Worm (Caenorhabditis elegans) whole organism, young adult: ENCODE measurements around the gene C16C10.1.

ENCODE experiments used
- K12H6.12 ChIP-seq: fragments of 200-800 bp; sonication (Bioruptor generic); optimal IDR thresholded peaks from 2 replicates; lab custom pipeline; 2018; ENCODE audit warnings: mild to moderate bottlenecking, missing genetic modification characterization, missing compliant biosample characterization
- lin-54 ChIP-seq: fragments of 200-800 bp; sonication (Bioruptor generic); optimal IDR thresholded peaks from 2 replicates; lab custom pipeline; 2018; ENCODE audit warnings: mild to moderate bottlenecking, missing genetic modification characterization, missing compliant biosample characterization
- lsl-1 ChIP-seq: fragments of 200-800 bp; sonication (Bioruptor generic); optimal IDR thresholded peaks from 2 replicates; lab custom pipeline; 2018; ENCODE audit warnings: mild to moderate bottlenecking, missing genetic modification characterization, moderate library complexity, missing compliant biosample characterization

DNA sequence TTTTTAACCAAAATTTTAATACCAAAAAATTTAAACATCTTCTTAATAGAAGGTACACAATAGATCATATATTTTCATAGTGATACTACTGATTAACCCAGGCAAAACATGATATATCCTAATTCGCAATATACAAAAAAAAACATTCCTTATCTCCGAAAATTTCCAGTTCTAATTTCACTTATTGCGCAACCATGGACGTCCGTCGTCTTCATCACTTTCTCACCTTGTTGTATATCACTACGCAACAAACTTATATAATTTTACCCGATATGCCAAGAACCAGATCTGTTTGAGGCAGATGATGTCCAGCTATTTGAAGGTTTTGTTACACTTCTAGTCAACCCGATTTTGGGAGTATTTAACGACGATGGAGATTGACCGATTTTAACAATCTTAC lies 6.6 kb upstream of the C16C10.1 start, which contains the start of gene R74.2:
- no peak for TF ChIP-seq lsl-1 (GFP tag; lab: Kevin White, UChicago)
- no peak for TF ChIP-seq K12H6.12 (tag; lab: Kevin White, UChicago)
- no peak for TF ChIP-seq lin-54
